Fruit fly (Drosophila melanogaster): ENCODE measurements around the gene niki.

The niki gene

dm6 chr3R:24809576-24810279 is 15.7 kb downstream of the niki start:
- no peak for TF ChIP-seq CG17801 (GFP tag; optimal IDR thresholded peaks at IDR 0.05; ENCODE audit: partially characterized antibody)

- no peak for TF ChIP-seq CG17801 (GFP tag; optimal IDR thresholded peaks at IDR 0.05; ENCODE audit: partially characterized antibody)
These were observed 18.1 kb downstream of the niki start, which contains the start of gene CG6980 for dm6 chr3R:24807321-24807720. TSS of gene CG6980 (plus strand) at chr3R:24807621.

dm6 chr3R:24805048-24805447 is 20.4 kb downstream of the niki start, which contains the start of gene polybromo:
TSS of gene polybromo (minus strand) at chr3R:24805259.
- TF ChIP-seq CG17801 (GFP tag; optimal IDR thresholded peaks at IDR 0.05; ENCODE audit: partially characterized antibody), result no peak

- no peak for TF ChIP-seq CG17801 (GFP tag; optimal IDR thresholded peaks at IDR 0.05; ENCODE audit: partially characterized antibody)
These were observed 25.9 kb downstream of the niki start, which contains the start of gene Ude for dm6 chr3R:24799503-24799902. TSS of gene Ude (minus strand) at chr3R:24799668.

dm6 chr3R:24798595-24798994 is 26.9 kb downstream of the niki start:
- no peak for TF ChIP-seq CG17801 (GFP tag; optimal IDR thresholded peaks at IDR 0.05; ENCODE audit: partially characterized antibody)

dm6 chr3R:24790036-24790435 is 35.4 kb downstream of the niki start, which contains the start of gene CG13634:
TSS of gene CG13634 (minus strand) at chr3R:24790136.
- no peak for TF ChIP-seq CG17801 (GFP tag; optimal IDR thresholded peaks at IDR 0.05; ENCODE audit: partially characterized antibody)

- no peak for TF ChIP-seq CG17801 (GFP tag; optimal IDR thresholded peaks at IDR 0.05; ENCODE audit: partially characterized antibody)
These were observed 37.7 kb downstream of the niki start, which contains the start of gene Ets96B for dm6 chr3R:24787734-24788133. TSS of gene Ets96B (plus strand) at chr3R:24788054.

- TF ChIP-seq CG17801 (GFP tag; optimal IDR thresholded peaks at IDR 0.05; ENCODE audit: partially characterized antibody), result peak; percentile 56
These were observed 38.3 kb downstream of the niki start, which contains the start of gene CG5805 for dm6 chr3R:24787042-24787565. TSS of gene CG5805 (minus strand) at chr3R:24787421.

dm6 chr3R:24778218-24778739 is 47.2 kb downstream of the niki start:
- no peak for TF ChIP-seq CG17801 (GFP tag; optimal IDR thresholded peaks at IDR 0.05; ENCODE audit: partially characterized antibody)

- TF ChIP-seq CG17801 (GFP tag; optimal IDR thresholded peaks at IDR 0.05; ENCODE audit: partially characterized antibody), result no peak
These were observed 48.3 kb downstream of the niki start for dm6 chr3R:24777101-24777500.

- no peak for TF ChIP-seq CG17801 (GFP tag; optimal IDR thresholded peaks at IDR 0.05; ENCODE audit: partially characterized antibody)
These were observed 52.0 kb downstream of the niki start for dm6 chr3R:24773422-24773821.

dm6 chr3R:24773016-24773415 is 52.4 kb downstream of the niki start:
- TF ChIP-seq CG17801 (GFP tag; optimal IDR thresholded peaks at IDR 0.05; ENCODE audit: partially characterized antibody), result no peak

Measured in ovary, adult (tissue).